Worm (Caenorhabditis elegans) whole organism, L4 larva: ENCODE results near the gene W09B6.4.
"Not testable (repeated sequence)": the region's sequence is repeated elsewhere in the genome, so short reads cannot be mapped to it uniquely, and the experiment has no call there.

Source experiments
- D1046.2 ChIP-seq: fragments of 200-800 bp; sonication (Bioruptor generic); IDR thresholded peaks from 2 replicates; pipeline ENCODE4 v1.3.6; 2022; ENCODE audit warnings: missing genetic modification characterization, missing compliant biosample characterization
- F37D6.2 ChIP-seq: sonication (generic microtip); optimal IDR thresholded peaks from 2 replicates; lab custom pipeline; 2016; ENCODE audit warnings: mild to moderate bottlenecking, missing genetic modification characterization, missing compliant biosample characterization
- Y48G9A.11 ChIP-seq: fragments of 200-800 bp; sonication (Bioruptor generic); IDR thresholded peaks from 2 replicates; pipeline ENCODE4 v1.3.6; 2022; ENCODE audit warnings: missing genetic modification reagents, missing genetic modification characterization, missing compliant biosample characterization
- ZK337.2 ChIP-seq: fragments of 200-800 bp; sonication (Bioruptor generic); IDR thresholded peaks from 2 replicates; pipeline ENCODE4 v1.3.6; 2022; ENCODE audit warnings: missing genetic modification reagents, missing genetic modification characterization, missing compliant biosample characterization
- aly-2 ChIP-seq: sonication (generic microtip); optimal IDR thresholded peaks from 2 replicates; lab custom pipeline; 2018; ENCODE audit warnings: missing biosample characterization, missing genetic modification characterization
- arid-1 ChIP-seq: fragments of 200-800 bp; sonication (Bioruptor generic); conservative IDR thresholded peaks from 2 replicates; pipeline ENCODE4 v1.3.6; 2022; ENCODE audit warnings: missing genetic modification reagents, missing genetic modification characterization, missing compliant biosample characterization
- ceh-44 ChIP-seq: fragments of 200-800 bp; sonication (Bioruptor generic); IDR thresholded peaks from 2 replicates; pipeline ENCODE4 v1.3.6; 2022; ENCODE audit warnings: missing genetic modification reagents, missing genetic modification characterization, missing compliant biosample characterization
- cey-2 ChIP-seq: sonication (generic microtip); optimal IDR thresholded peaks from 3 replicates; lab custom pipeline; 2017; ENCODE audit warnings: missing genetic modification characterization, mild to moderate bottlenecking, missing compliant biosample characterization, antibody characterized with exemption, borderline replicate concordance; ENCODE audit not compliant: insufficient read depth
- ctbp-1 ChIP-seq: fragments of 200-800 bp; sonication (Bioruptor generic); IDR thresholded peaks from 2 replicates; pipeline ENCODE4 v1.3.6; 2022; ENCODE audit warnings: missing genetic modification reagents, missing genetic modification characterization, missing compliant biosample characterization
- daf-19 ChIP-seq: fragments of 200-800 bp; sonication (Bioruptor generic); conservative IDR thresholded peaks from 2 replicates; pipeline ENCODE4 v1.3.6; 2022; ENCODE audit warnings: missing genetic modification characterization, missing compliant biosample characterization
- dmd-6 ChIP-seq: fragments of 200-800 bp; sonication (Bioruptor generic); IDR thresholded peaks from 2 replicates; pipeline ENCODE4 v1.3.6; 2022; ENCODE audit warnings: missing genetic modification reagents, missing genetic modification characterization, missing compliant biosample characterization
- dmd-9 ChIP-seq: fragments of 200-800 bp; sonication (Bioruptor generic); IDR thresholded peaks from 2 replicates; pipeline ENCODE4 v1.3.6; 2022; ENCODE audit warnings: missing genetic modification reagents, missing genetic modification characterization, missing compliant biosample characterization
- dpl-1 ChIP-seq: fragments of 150-350 bp; optimal IDR thresholded peaks from 2 replicates; lab custom pipeline; 2014; ENCODE audit warnings: missing biosample characterization, missing genetic modification reagents, missing genetic modification characterization
- hif-1 ChIP-seq, 2 experiments: sonication (generic microtip); optimal IDR thresholded peaks; 2 replicates each; lab custom pipeline; 2016 to 2017; ENCODE audit warnings: missing compliant biosample characterization in 2 of 2, missing genetic modification characterization in 2 of 2, missing genetic modification reagents in 2 of 2, missing genotype in 2 of 2, mild to moderate bottlenecking in 1 of 2
- hmg-1.1 ChIP-seq: fragments of 200-800 bp; sonication (Bioruptor generic); IDR thresholded peaks from 2 replicates; pipeline ENCODE4 v1.3.6; 2022; ENCODE audit warnings: missing genetic modification reagents, missing genetic modification characterization, missing compliant biosample characterization
- lin-1 ChIP-seq: fragments of 200-800 bp; sonication (Bioruptor generic); IDR thresholded peaks from 2 replicates; pipeline ENCODE4 v1.3.6; 2022; ENCODE audit warnings: missing genetic modification reagents, missing genetic modification characterization, missing compliant biosample characterization
- lin-13 ChIP-seq: fragments of 150-350 bp; optimal IDR thresholded peaks from 2 replicates; lab custom pipeline; 2014; ENCODE audit warnings: missing biosample characterization, missing genetic modification reagents, missing genetic modification characterization
- lin-38 ChIP-seq: fragments of 200-800 bp; sonication (Bioruptor generic); IDR thresholded peaks from 2 replicates; pipeline ENCODE4 v1.3.6; 2022; ENCODE audit warnings: missing genetic modification reagents, missing genetic modification characterization, missing compliant biosample characterization
- lsy-2 ChIP-seq, 2 experiments: fragments of 150-350 bp in 1 of 2; sonication (generic microtip) in 1 of 2; optimal IDR thresholded peaks; 2 replicates each; lab custom pipeline; 2014 to 2017; ENCODE audit warnings: missing biosample characterization in 2 of 2, missing genetic modification characterization in 2 of 2
- madf-5 ChIP-seq, 2 experiments: fragments of 200-800 bp; sonication (Bioruptor generic); IDR thresholded peaks; 2 replicates each; pipeline ENCODE4 v1.3.6; 2022; ENCODE audit warnings: missing compliant biosample characterization in 2 of 2, missing genetic modification characterization in 2 of 2
- madf-9 ChIP-seq: fragments of 200-800 bp; sonication (Bioruptor generic); conservative IDR thresholded peaks from 2 replicates; pipeline ENCODE4 v1.3.6; 2022; ENCODE audit warnings: missing genetic modification reagents, missing genetic modification characterization, missing compliant biosample characterization
- mdt-29 ChIP-seq: fragments of 200-800 bp; sonication (Bioruptor generic); IDR thresholded peaks from 2 replicates; pipeline ENCODE4 v1.3.6; 2022; ENCODE audit warnings: missing genetic modification reagents, missing genetic modification characterization, missing compliant biosample characterization
- mep-1 ChIP-seq: fragments of 150-350 bp; sonication (generic microtip); optimal IDR thresholded peaks from 3 replicates; lab custom pipeline; 2014; ENCODE audit warnings: missing biosample characterization, missing genetic modification characterization
- mes-2 ChIP-seq: sonication (generic microtip); optimal IDR thresholded peaks from 2 replicates; lab custom pipeline; 2016; ENCODE audit warnings: missing genotype, mild to moderate bottlenecking, missing genetic modification characterization, missing compliant biosample characterization; ENCODE audit not compliant: poor library complexity, severe bottlenecking
- nhr-42 ChIP-seq: fragments of 200-800 bp; sonication (Bioruptor generic); IDR thresholded peaks from 2 replicates; pipeline ENCODE4 v1.3.6; 2022; ENCODE audit warnings: missing genetic modification characterization, missing compliant biosample characterization
- pha-4 ChIP-seq, 2 experiments: fragments of 150-350 bp in 1 of 2; fragments of 200-800 bp in 1 of 2; sonication (Bioruptor generic) in 1 of 2; IDR thresholded peaks in 1 of 2; optimal IDR thresholded peaks in 1 of 2; 2 replicates each; pipeline versions ENCODE4 v1.3.6 to Lab custom; 2014 to 2022; ENCODE audit warnings: missing genetic modification characterization in 2 of 2, missing genetic modification reagents in 2 of 2, missing biosample characterization in 1 of 2, missing compliant biosample characterization in 1 of 2
- pqm-1 ChIP-seq: sonication (generic microtip); optimal IDR thresholded peaks from 2 replicates; lab custom pipeline; 2017; ENCODE audit warnings: missing biosample characterization, missing genetic modification characterization
- rbr-2 ChIP-seq: sonication (generic microtip); optimal IDR thresholded peaks from 2 replicates; lab custom pipeline; 2016; ENCODE audit warnings: missing genotype, missing genetic modification characterization, missing compliant biosample characterization
- sdz-12 ChIP-seq: fragments of 200-800 bp; sonication (Bioruptor generic); optimal IDR thresholded peaks from 2 replicates; lab custom pipeline; 2018; ENCODE audit warnings: mild to moderate bottlenecking, missing genetic modification characterization, missing compliant biosample characterization
- set-16 ChIP-seq: fragments of 200-800 bp; sonication (Bioruptor generic); IDR thresholded peaks from 2 replicates; pipeline ENCODE4 v1.3.6; 2022; ENCODE audit warnings: missing genetic modification reagents, missing genetic modification characterization, missing compliant biosample characterization
- snpc-1.2 ChIP-seq: fragments of 200-800 bp; sonication (Bioruptor generic); IDR thresholded peaks from 2 replicates; pipeline ENCODE4 v1.3.6; 2022; ENCODE audit warnings: missing genetic modification reagents, missing genetic modification characterization, missing compliant biosample characterization
- tra-1 ChIP-seq: fragments of 200-800 bp; sonication (Bioruptor generic); IDR thresholded peaks from 2 replicates; pipeline ENCODE4 v1.3.6; 2022; ENCODE audit warnings: missing genetic modification reagents, missing genetic modification characterization, missing compliant biosample characterization
- unc-130 ChIP-seq: sonication (generic microtip); optimal IDR thresholded peaks from 2 replicates; lab custom pipeline; 2016; ENCODE audit warnings: missing genetic modification reagents, missing genetic modification characterization, missing compliant biosample characterization
- vab-7 ChIP-seq: fragments of 200-800 bp; sonication (Bioruptor generic); IDR thresholded peaks from 2 replicates; pipeline ENCODE4 v1.3.6; 2022; ENCODE audit warnings: missing genetic modification reagents, missing genetic modification characterization, missing compliant biosample characterization
- zfp-2 ChIP-seq: sonication (generic microtip); optimal IDR thresholded peaks from 2 replicates; lab custom pipeline; 2016; ENCODE audit warnings: mild to moderate bottlenecking, missing genetic modification characterization, missing compliant biosample characterization

The W09B6.4 gene

ce11 chrII:1134314-1135108, 6.1 kb downstream of the W09B6.4 start:
- peak; percentile 98 for TF ChIP-seq lin-38
- TF ChIP-seq madf-5 (GFP tag; IDR thresholded peaks at IDR 0.05; lab: Robert Waterston, UW): 0 out of 4 replicates have a peak, but pooled peaks of 1 of the 2 experiments have one; percentile 59
- peak; percentile 42 for TF ChIP-seq unc-130 (GFP tag; lab: Kevin White, UChicago)
- TF ChIP-seq ctbp-1 (GFP tag; lab: Robert Waterston, UW): peak; percentile 67; the same call in 1 of the 2 replicates
- TF ChIP-seq lin-13 (GFP tag; lab: Kevin White, UChicago): peak; percentile 30
- 0 out of 2 replicates have a peak, but pooled peaks have one; percentile 59 for TF ChIP-seq D1046.2
- TF ChIP-seq dmd-9 (GFP tag; lab: Robert Waterston, UW): peak; percentile 80
- peak; percentile 66; the same call in 1 of the 2 replicates for TF ChIP-seq ZK337.2 (GFP tag; lab: Robert Waterston, UW)
- peak; percentile 18 for TF ChIP-seq sdz-12 (GFP tag; lab: Kevin White, UChicago)
- TF ChIP-seq mes-2 (tag; lab: Kevin White, UChicago): peak; percentile 87
- TF ChIP-seq F37D6.2 (tag; lab: Kevin White, UChicago): peak; percentile 34
- TF ChIP-seq mep-1: peak; percentile 55
- peak in 1 of 2 experiments; percentile 17 for TF ChIP-seq hif-1 (tag; optimal IDR thresholded peaks at IDR 0.05; lab: Kevin White, UChicago)
- TF ChIP-seq vab-7: peak; percentile 69
- TF ChIP-seq tra-1: peak; percentile 24; the same call in 1 of the 2 replicates
- peak; percentile 60; the same call in 1 of the 2 replicates for TF ChIP-seq pha-4 (GFP tag; IDR thresholded peaks at IDR 0.05; lab: Robert Waterston, UW)
- TF ChIP-seq pha-4 (tag; optimal IDR thresholded peaks at IDR 0.05; lab: Kevin White, UChicago): not testable (repeated sequence)
- TF ChIP-seq arid-1: peak; percentile 59; the same call in 1 of the 2 replicates
- peak in 1 of 2 experiments; percentile 47 for TF ChIP-seq lsy-2 (tag; optimal IDR thresholded peaks at IDR 0.05; lab: Kevin White, UChicago)
- peak; percentile 66 for TF ChIP-seq madf-9
- 0 out of 2 replicates have a peak, but pooled peaks have one; percentile 11 for TF ChIP-seq snpc-1.2 (GFP tag; lab: Robert Waterston, UW)
- peak; percentile 80; the same call in 1 of the 2 replicates for TF ChIP-seq Y48G9A.11 (GFP tag; lab: Robert Waterston, UW)
- TF ChIP-seq ceh-44: peak; percentile 87
- TF ChIP-seq nhr-42 (GFP tag; lab: Robert Waterston, UW): peak; percentile 61; the same call in 1 of the 2 replicates
- TF ChIP-seq mdt-29 (GFP tag; lab: Robert Waterston, UW): 0 out of 2 replicates have a peak, but pooled peaks have one; percentile 13
- peak; percentile 38 for TF ChIP-seq dpl-1
- TF ChIP-seq hmg-1.1 (GFP tag; lab: Robert Waterston, UW): peak; percentile 49
- TF ChIP-seq rbr-2: peak; percentile 51
- peak; percentile 46 for TF ChIP-seq dmd-6

ce11 chrII:1133295-1133694, 7.3 kb downstream of the W09B6.4 start:
- no peak for TF ChIP-seq daf-19
- TF ChIP-seq lin-1 (GFP tag; lab: Robert Waterston, UW): no peak
- no peak for TF ChIP-seq pqm-1 (tag; lab: Kevin White, UChicago)
- peak; percentile 63 for TF ChIP-seq lin-38
- no peak for TF ChIP-seq set-16
- TF ChIP-seq F37D6.2 (tag; lab: Kevin White, UChicago): no peak
- no peak for TF ChIP-seq cey-2 (tag; lab: Kevin White, UChicago)
- TF ChIP-seq aly-2: no peak

ce11 chrII:1132750-1133149, 7.9 kb downstream of the W09B6.4 start:
- TF ChIP-seq zfp-2 (tag; lab: Kevin White, UChicago): no peak
- peak; percentile 81 for TF ChIP-seq lin-38
- TF ChIP-seq, all 104 proteins: peak for 1
